Worm (Caenorhabditis elegans): ENCODE data around the gene C08E3.14.

The C08E3.14 gene

DNA sequence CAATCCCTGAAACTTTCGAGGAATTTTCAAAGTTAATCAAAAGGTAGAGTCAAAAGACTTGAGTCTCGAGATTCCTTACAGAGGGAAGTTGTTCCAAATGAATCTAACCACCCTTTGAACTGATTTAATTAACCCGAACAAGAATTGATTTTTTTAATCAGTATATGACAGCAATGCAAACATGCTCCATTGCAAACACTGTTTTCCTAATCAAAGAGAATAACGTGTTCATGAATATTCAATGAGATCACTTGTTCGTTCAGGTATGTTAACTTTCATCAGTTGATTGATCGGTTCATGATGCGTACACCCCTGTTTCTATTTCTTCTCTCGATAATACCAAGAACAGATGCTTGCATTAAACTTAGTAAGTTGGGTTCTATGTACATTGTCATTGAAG, at the start of gene C08E3.14:
Gene C08E3.14 (plus strand): TSS at position 301 of the 400 bp plus-strand sequence.
- TF ChIP-seq ztf-29 (GFP tag; IDR thresholded peaks at IDR 0.05) (no peak), T22C8.4 (GFP tag; IDR thresholded peaks at IDR 0.05) (no peak), klf-2 (GFP tag; conservative IDR thresholded peaks at IDR 0.05) (no peak), flt-1 (GFP tag; IDR thresholded peaks at IDR 0.05) (no peak), cog-1 (tag; optimal IDR thresholded peaks at IDR 0.05) (no peak), ref-1 (GFP tag; conservative IDR thresholded peaks at IDR 0.05) (no peak), ztf-23 (GFP tag; IDR thresholded peaks at IDR 0.05) (no peak), med-1 (GFP tag; optimal IDR thresholded peaks at IDR 0.05; ENCODE audit: insufficient read depth) (no peak), tab-1 (GFP tag; IDR thresholded peaks at IDR 0.05) (no peak)

DNA sequence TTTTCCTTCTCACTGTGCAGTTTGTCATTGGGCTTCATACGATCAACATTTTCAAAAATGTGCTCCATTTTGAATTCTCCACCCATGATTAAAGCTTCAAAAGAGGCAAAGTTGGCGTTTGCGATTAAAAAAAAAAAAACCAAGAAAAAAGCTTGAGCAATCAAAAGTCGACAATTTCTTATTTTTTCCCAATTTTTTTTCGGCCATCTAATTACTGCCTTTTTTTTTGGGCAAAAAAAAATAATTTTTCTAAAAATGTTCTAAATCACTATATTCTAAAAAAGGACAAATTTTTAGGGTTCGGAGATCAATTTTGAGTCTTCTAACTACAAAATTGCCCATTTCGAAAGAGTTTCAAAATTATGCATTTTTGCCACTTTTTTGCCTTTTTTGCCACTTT, 49.7 kb upstream of the C08E3.14 start, which contains the start of gene K05F6.10:
Gene K05F6.10 (minus strand): TSS at position 101 of the 400 bp plus-strand sequence.
- TF ChIP-seq cog-1 (tag; optimal IDR thresholded peaks at IDR 0.05) (no peak), ztf-23 (GFP tag; IDR thresholded peaks at IDR 0.05) (no peak), klf-2 (GFP tag; conservative IDR thresholded peaks at IDR 0.05) (no peak), ref-1 (GFP tag; conservative IDR thresholded peaks at IDR 0.05) (no peak), T22C8.4 (GFP tag; IDR thresholded peaks at IDR 0.05) (no peak), flt-1 (GFP tag; IDR thresholded peaks at IDR 0.05) (no peak), tab-1 (GFP tag; IDR thresholded peaks at IDR 0.05) (no peak), med-1 (GFP tag; optimal IDR thresholded peaks at IDR 0.05; ENCODE audit: insufficient read depth) (no peak), ztf-29 (GFP tag; IDR thresholded peaks at IDR 0.05) (no peak)

DNA sequence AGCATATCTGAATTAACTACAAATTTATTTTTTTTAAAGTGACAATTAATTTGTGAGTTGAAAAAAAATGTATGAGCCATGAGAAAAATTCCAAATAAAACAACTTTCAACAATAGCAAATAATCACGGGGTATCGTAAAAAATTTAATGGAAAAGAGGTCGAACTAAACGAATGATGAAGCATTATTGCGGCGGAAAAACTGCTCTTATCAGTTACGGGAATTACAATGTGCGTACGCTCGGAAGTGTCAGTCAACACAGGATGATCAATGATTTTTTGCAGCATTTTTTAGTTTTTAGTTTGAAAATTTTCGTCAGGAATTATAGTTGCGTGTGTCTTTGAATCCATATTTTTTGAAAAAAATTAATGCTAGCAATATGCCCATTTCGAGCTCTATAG, 49.0 kb upstream of the C08E3.14 start:
- TF ChIP-seq ztf-29 (GFP tag; IDR thresholded peaks at IDR 0.05) (no peak), cog-1 (tag; optimal IDR thresholded peaks at IDR 0.05) (no peak), ref-1 (GFP tag; conservative IDR thresholded peaks at IDR 0.05) (no peak), med-1 (GFP tag; optimal IDR thresholded peaks at IDR 0.05; ENCODE audit: insufficient read depth) (no peak), ztf-23 (GFP tag; IDR thresholded peaks at IDR 0.05) (no peak), T22C8.4 (GFP tag; IDR thresholded peaks at IDR 0.05) (no peak), klf-2 (GFP tag; conservative IDR thresholded peaks at IDR 0.05) (no peak), tab-1 (GFP tag; IDR thresholded peaks at IDR 0.05) (no peak), flt-1 (GFP tag; IDR thresholded peaks at IDR 0.05) (no peak)

DNA sequence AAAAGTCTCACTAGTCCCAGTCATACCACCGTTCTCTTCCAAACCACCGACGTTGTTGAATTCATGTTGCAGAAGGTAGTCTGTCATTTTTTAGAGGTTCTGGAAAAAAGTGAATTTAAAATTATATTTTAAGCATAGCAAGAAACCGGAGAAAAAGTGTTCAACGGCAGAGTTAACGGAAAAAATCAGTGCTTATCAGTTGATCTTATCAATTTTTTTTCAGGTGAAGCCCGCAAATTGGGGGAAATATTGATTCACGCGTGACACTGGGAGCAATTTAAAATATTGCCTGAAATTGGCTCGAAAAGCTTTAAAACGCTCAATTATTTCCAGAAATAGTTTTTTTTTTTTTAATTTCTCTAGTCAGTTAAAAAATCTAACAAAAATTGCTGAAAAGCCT, 45.9 kb upstream of the C08E3.14 start, which contains the start of gene math-38:
Gene math-38 (minus strand): TSS at position 101 of the 400 bp plus-strand sequence.
- TF ChIP-seq med-1 (GFP tag; optimal IDR thresholded peaks at IDR 0.05; ENCODE audit: insufficient read depth) (no peak), T22C8.4 (GFP tag; IDR thresholded peaks at IDR 0.05) (no peak), ztf-29 (GFP tag; IDR thresholded peaks at IDR 0.05) (no peak), klf-2 (GFP tag; conservative IDR thresholded peaks at IDR 0.05) (no peak), ztf-23 (GFP tag; IDR thresholded peaks at IDR 0.05) (no peak), ref-1 (GFP tag; conservative IDR thresholded peaks at IDR 0.05) (no peak), tab-1 (GFP tag; IDR thresholded peaks at IDR 0.05) (no peak), flt-1 (GFP tag; IDR thresholded peaks at IDR 0.05) (no peak), cog-1 (tag; optimal IDR thresholded peaks at IDR 0.05) (no peak)

DNA sequence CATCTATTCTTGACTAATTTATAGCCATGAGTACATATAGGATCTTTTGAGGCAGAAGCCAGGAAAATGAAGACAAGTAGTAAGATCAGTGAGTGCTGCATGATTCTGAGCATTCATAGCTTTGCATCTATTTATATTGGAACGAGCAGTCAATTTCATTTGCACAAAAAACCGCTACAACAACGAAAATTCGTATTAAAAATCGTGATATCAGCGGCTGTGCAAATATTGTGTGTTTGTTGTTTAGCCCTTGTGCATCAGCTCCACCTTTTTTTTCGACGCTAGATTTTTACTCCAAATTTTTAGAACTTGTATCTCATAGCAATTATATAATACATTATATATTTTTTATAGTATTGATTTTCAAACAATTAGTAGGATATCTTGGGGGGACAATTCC, 41.6 kb upstream of the C08E3.14 start, which contains the start of gene clec-21:
Gene clec-21 (minus strand): TSS at position 101 of the 400 bp plus-strand sequence.
- no peak for TF ChIP-seq T22C8.4 (GFP tag; IDR thresholded peaks at IDR 0.05)
- TF ChIP-seq ztf-29 (GFP tag; IDR thresholded peaks at IDR 0.05), result no peak

DNA sequence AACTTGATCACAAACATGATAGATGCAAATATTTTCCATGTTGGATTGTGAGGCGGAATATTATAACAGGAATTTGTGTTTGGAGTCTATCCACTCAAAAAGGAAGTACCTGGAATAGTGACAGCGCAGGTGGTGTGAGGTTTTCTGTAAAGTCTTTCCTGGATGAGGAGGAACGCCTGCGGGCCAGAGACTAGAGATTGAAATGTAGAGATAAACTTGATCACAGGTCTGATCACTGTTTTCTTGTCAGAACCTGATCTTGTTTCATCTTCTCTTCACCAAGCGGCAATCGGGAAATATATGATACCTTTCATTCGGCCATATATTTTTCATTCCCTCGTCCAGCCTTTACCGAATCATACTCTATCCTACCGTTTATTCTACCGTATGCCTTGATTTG, 39.5 kb upstream of the C08E3.14 start, which contains the start of gene T07H3.8:
Gene T07H3.8 (plus strand): TSS at position 301 of the 400 bp plus-strand sequence.
- no peak for TF ChIP-seq med-1 (GFP tag; optimal IDR thresholded peaks at IDR 0.05; ENCODE audit: insufficient read depth)
- TF ChIP-seq flt-1 (GFP tag; IDR thresholded peaks at IDR 0.05), result no peak
- no peak for TF ChIP-seq ztf-29 (GFP tag; IDR thresholded peaks at IDR 0.05)
- TF ChIP-seq tab-1 (GFP tag; IDR thresholded peaks at IDR 0.05), result no peak
- no peak for TF ChIP-seq T22C8.4 (GFP tag; IDR thresholded peaks at IDR 0.05)
- TF ChIP-seq klf-2 (GFP tag; conservative IDR thresholded peaks at IDR 0.05), result no peak
- no peak for TF ChIP-seq ref-1 (GFP tag; conservative IDR thresholded peaks at IDR 0.05)
- no peak for TF ChIP-seq ztf-23 (GFP tag; IDR thresholded peaks at IDR 0.05)
- TF ChIP-seq cog-1 (tag; optimal IDR thresholded peaks at IDR 0.05), result no peak

DNA sequence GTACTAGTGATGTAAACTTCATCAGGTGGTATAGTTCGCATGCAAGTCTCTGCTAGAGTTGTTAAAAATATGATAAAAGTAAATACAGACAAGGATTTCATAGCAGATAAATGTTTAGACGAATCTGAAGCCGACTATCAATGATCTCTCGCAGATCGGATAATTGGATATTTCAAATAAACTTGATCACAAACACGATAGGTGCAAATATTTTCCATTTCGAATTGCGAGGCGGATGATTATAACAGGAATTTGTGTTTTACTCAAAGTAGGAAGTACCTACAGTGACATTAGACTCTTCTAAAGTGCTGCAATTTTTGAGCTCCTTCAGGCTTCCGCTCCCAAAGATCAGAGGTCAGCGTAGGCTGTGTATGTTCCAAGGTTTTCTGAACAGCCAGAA, 35.9 kb upstream of the C08E3.14 start, which contains the start of gene T07H3.7:
Gene T07H3.7 (minus strand): TSS at position 101 of the 400 bp plus-strand sequence.
- TF ChIP-seq ref-1 (GFP tag; conservative IDR thresholded peaks at IDR 0.05), result no peak
- TF ChIP-seq flt-1 (GFP tag; IDR thresholded peaks at IDR 0.05), result no peak
- no peak for TF ChIP-seq cog-1 (tag; optimal IDR thresholded peaks at IDR 0.05)
- no peak for TF ChIP-seq ztf-23 (GFP tag; IDR thresholded peaks at IDR 0.05)
- TF ChIP-seq med-1 (GFP tag; optimal IDR thresholded peaks at IDR 0.05; ENCODE audit: insufficient read depth), result no peak
- TF ChIP-seq tab-1 (GFP tag; IDR thresholded peaks at IDR 0.05), result no peak
- TF ChIP-seq klf-2 (GFP tag; conservative IDR thresholded peaks at IDR 0.05), result no peak
- TF ChIP-seq ztf-29 (GFP tag; IDR thresholded peaks at IDR 0.05), result no peak
- no peak for TF ChIP-seq T22C8.4 (GFP tag; IDR thresholded peaks at IDR 0.05)

DNA sequence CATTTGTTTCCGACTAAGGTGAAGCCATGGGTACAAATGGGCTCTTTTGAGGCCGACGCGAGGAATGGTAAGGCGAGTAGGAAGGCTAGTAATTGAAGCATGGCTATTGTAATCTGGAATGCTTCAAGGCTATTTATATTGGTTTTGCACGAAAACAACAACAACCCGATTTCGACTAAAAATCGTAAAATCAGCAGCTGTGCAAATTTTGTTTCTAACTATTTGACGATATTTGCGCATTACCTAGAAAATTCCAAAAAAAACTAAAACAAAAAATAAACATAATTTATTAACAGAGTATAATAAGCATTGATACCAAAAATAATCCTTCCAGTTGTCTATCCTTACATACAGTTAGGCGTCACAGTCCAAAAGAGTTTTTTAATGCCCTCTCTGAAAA, 30.6 kb upstream of the C08E3.14 start, which contains the start of gene clec-20:
Gene clec-20 (minus strand): TSS at position 101 of the 400 bp plus-strand sequence.
- no peak for TF ChIP-seq ref-1 (GFP tag; conservative IDR thresholded peaks at IDR 0.05)
- TF ChIP-seq klf-2 (GFP tag; conservative IDR thresholded peaks at IDR 0.05), result no peak
- TF ChIP-seq med-1 (GFP tag; optimal IDR thresholded peaks at IDR 0.05; ENCODE audit: insufficient read depth), result no peak
- TF ChIP-seq flt-1 (GFP tag; IDR thresholded peaks at IDR 0.05), result no peak
- TF ChIP-seq ztf-29 (GFP tag; IDR thresholded peaks at IDR 0.05), result no peak

DNA sequence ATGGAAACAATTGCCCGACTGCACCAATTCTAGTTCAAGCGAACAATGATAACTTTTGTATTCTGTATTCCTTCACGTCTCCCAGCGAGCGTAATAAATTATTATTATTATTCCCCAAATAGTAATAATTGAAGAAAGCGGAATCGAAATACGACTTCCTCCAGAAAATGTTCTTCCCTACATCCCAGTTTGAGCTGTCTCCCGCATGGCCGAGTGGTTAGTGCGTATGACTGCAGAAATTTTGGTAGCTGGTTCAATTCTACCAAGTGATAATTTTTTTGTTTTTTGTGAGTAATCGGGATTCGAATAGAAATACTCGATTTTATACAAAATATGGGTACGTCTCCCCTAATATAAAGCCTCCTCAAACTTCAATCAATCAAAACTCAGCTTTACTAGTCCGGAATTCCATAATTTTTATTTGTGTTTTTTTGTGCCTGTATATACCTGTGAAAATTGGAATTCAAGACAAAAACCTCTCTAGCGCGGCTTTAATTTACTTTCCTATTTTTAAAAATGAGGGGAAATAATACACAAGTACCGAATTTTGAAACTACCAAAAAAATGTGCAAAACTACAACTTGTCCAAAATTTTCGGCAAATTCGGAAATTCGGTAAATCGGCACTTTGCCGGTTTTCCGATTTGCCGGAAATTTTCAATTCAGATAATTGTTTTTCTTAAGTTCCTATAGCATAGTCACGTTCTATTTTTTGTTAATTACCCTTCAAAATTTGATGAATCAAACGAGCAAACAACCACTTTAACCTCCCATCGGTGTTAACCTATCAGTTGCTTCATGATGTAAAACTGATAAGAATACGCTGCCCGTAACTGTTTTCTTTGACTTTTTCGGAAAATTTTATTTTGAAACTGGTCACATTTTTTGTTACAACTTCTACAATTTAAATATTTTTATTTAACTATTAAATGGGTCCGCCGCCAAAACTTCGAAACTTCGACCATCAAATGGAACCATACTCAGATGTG, 28.4 kb upstream of the C08E3.14 start, which contains the start of gene bath-46:
Gene bath-46 (plus strand): TSS at position 806 of the 988 bp plus-strand sequence.
- TF ChIP-seq flt-1 (GFP tag; IDR thresholded peaks at IDR 0.05), result no peak
- no peak for TF ChIP-seq klf-2 (GFP tag; conservative IDR thresholded peaks at IDR 0.05)
- TF ChIP-seq ref-1 (GFP tag; conservative IDR thresholded peaks at IDR 0.05), result no peak
- TF ChIP-seq med-1 (GFP tag; optimal IDR thresholded peaks at IDR 0.05; ENCODE audit: insufficient read depth), result no peak
- no peak for TF ChIP-seq T22C8.4 (GFP tag; IDR thresholded peaks at IDR 0.05)
- no peak for TF ChIP-seq cog-1 (tag; optimal IDR thresholded peaks at IDR 0.05)
- TF ChIP-seq tab-1 (GFP tag; IDR thresholded peaks at IDR 0.05), result no peak
- TF ChIP-seq ztf-23 (GFP tag; IDR thresholded peaks at IDR 0.05), result no peak
- no peak for TF ChIP-seq ztf-29 (GFP tag; IDR thresholded peaks at IDR 0.05)
